Worm (Caenorhabditis elegans) whole organism, L1 larva: ENCODE measurements around the gene ogdh-1.

Source experiments
- C04F5.9 ChIP-seq: sonication (generic microtip); optimal IDR thresholded peaks from 2 replicates; lab custom pipeline; 2016; ENCODE audit warnings: missing genetic modification characterization, missing compliant biosample characterization
- C34B4.2 ChIP-seq: sonication (generic microtip); optimal IDR thresholded peaks from 2 replicates; lab custom pipeline; 2017; ENCODE audit warnings: mild to moderate bottlenecking, missing genetic modification characterization, missing compliant biosample characterization
- Y116A8C.19 ChIP-seq: sonication (generic microtip); optimal IDR thresholded peaks from 2 replicates; lab custom pipeline; 2016; ENCODE audit warnings: missing compliant biosample characterization, missing genetic modification characterization, borderline replicate concordance
- alr-1 ChIP-seq: fragments of 200-800 bp; sonication (Bioruptor generic); optimal IDR thresholded peaks from 2 replicates; lab custom pipeline; 2018; ENCODE audit warnings: borderline replicate concordance, mild to moderate bottlenecking, missing genetic modification characterization, missing compliant biosample characterization
- aly-2 ChIP-seq: fragments of 150-350 bp; optimal IDR thresholded peaks from 2 replicates; lab custom pipeline; 2014; ENCODE audit warnings: missing biosample characterization, missing genetic modification characterization
- ama-1 ChIP-seq: fragments of 150-350 bp; optimal IDR thresholded peaks from 2 replicates; lab custom pipeline; 2014
- ceh-63 ChIP-seq: fragments of 200-800 bp; sonication (Bioruptor generic); optimal IDR thresholded peaks from 2 replicates; lab custom pipeline; 2018; ENCODE audit warnings: mild to moderate bottlenecking, missing genetic modification characterization, missing compliant biosample characterization
- ceh-82 ChIP-seq, 3 experiments: fragments of 150-350 bp in 1 of 3; sonication (generic microtip) in 2 of 3; optimal IDR thresholded peaks; 2 replicates each; lab custom pipeline; 2014 to 2017; ENCODE audit warnings: missing biosample characterization in 3 of 3, missing genetic modification characterization in 3 of 3
- ceh-88 ChIP-seq: fragments of 200-800 bp; sonication (Bioruptor generic); IDR thresholded peaks from 2 replicates; pipeline ENCODE4 v1.3.6; 2022; ENCODE audit warnings: missing genetic modification characterization, missing compliant biosample characterization
- ceh-90 ChIP-seq: sonication (generic microtip); optimal IDR thresholded peaks from 2 replicates; lab custom pipeline; 2016; ENCODE audit warnings: missing genetic modification characterization, missing compliant biosample characterization
- ces-1 ChIP-seq: fragments of 150-350 bp; optimal IDR thresholded peaks from 2 replicates; lab custom pipeline; 2014; ENCODE audit warnings: missing biosample characterization, missing genetic modification reagents, missing genetic modification characterization
- dpl-1 ChIP-seq, 3 experiments: fragments of 150-350 bp in 2 of 3; sonication (generic microtip) in 1 of 3; optimal IDR thresholded peaks; 2 replicates each; lab custom pipeline; 2014 to 2017; ENCODE audit warnings: missing biosample characterization in 3 of 3, missing genetic modification characterization in 3 of 3, missing genetic modification reagents in 3 of 3
- dsc-1 ChIP-seq: sonication (generic microtip); optimal IDR thresholded peaks from 2 replicates; lab custom pipeline; 2016; ENCODE audit warnings: mild to moderate bottlenecking, missing genetic modification characterization, missing compliant biosample characterization
- efl-1 ChIP-seq, 4 experiments: fragments of 150-350 bp; optimal IDR thresholded peaks in 3 of 4; peaks in 1 of 4; 1 replicate in 1 of 4; 2 replicates in 3 of 4; lab custom pipeline; 2014; ENCODE audit warnings: missing biosample characterization in 2 of 4, missing genetic modification characterization in 2 of 4, missing genetic modification reagents in 2 of 4
- efl-3 ChIP-seq: fragments of 200-800 bp; sonication (Bioruptor generic); optimal IDR thresholded peaks from 2 replicates; lab custom pipeline; 2018; ENCODE audit warnings: mild to moderate bottlenecking, missing genetic modification characterization, missing compliant biosample characterization
- elt-2 ChIP-seq: sonication (generic microtip); optimal IDR thresholded peaks from 2 replicates; lab custom pipeline; 2016; ENCODE audit warnings: missing genetic modification characterization, mild to moderate bottlenecking, inconsistent platforms, missing compliant biosample characterization, missing genetic modification reagents
- ets-5 ChIP-seq: fragments of 200-800 bp; sonication (Bioruptor generic); IDR thresholded peaks from 2 replicates; pipeline ENCODE4 v1.3.6; 2022; ENCODE audit warnings: missing genetic modification characterization, missing compliant biosample characterization
- fkh-10 ChIP-seq: sonication (generic microtip); optimal IDR thresholded peaks from 2 replicates; lab custom pipeline; 2017; ENCODE audit warnings: missing biosample characterization, missing genetic modification reagents, missing genetic modification characterization
- fkh-4 ChIP-seq: sonication (generic microtip); optimal IDR thresholded peaks from 2 replicates; lab custom pipeline; 2016; ENCODE audit warnings: missing compliant biosample characterization, missing genetic modification characterization, borderline replicate concordance
- fos-1 ChIP-seq: fragments of 150-350 bp; optimal IDR thresholded peaks from 2 replicates; lab custom pipeline; 2014; ENCODE audit warnings: missing biosample characterization, missing genetic modification characterization
- grh-1 ChIP-seq: fragments of 200-800 bp; sonication (Bioruptor generic); IDR thresholded peaks from 2 replicates; pipeline ENCODE4 v1.3.6; 2022; ENCODE audit warnings: missing genetic modification reagents, missing genetic modification characterization, missing compliant biosample characterization
- hlh-17 ChIP-seq: fragments of 200-800 bp; sonication (Bioruptor generic); optimal IDR thresholded peaks from 2 replicates; lab custom pipeline; 2018; ENCODE audit warnings: missing genetic modification characterization, mild to moderate bottlenecking, missing compliant biosample characterization, moderate library complexity, borderline replicate concordance
- isw-1 ChIP-seq: fragments of 200-800 bp; sonication (Bioruptor generic); IDR thresholded peaks from 2 replicates; pipeline ENCODE4 v1.3.6; 2022; ENCODE audit warnings: missing genetic modification characterization, missing compliant biosample characterization
- jun-1 ChIP-seq: fragments of 150-350 bp; optimal IDR thresholded peaks from 2 replicates; lab custom pipeline; 2014; ENCODE audit warnings: missing biosample characterization, missing genetic modification reagents, missing genetic modification characterization
- lin-14 ChIP-seq: fragments of 200-800 bp; sonication (Bioruptor generic); optimal IDR thresholded peaks from 2 replicates; lab custom pipeline; 2018; ENCODE audit warnings: mild to moderate bottlenecking, missing genetic modification characterization, moderate library complexity, missing compliant biosample characterization
- lir-3 ChIP-seq: sonication (generic microtip); optimal IDR thresholded peaks from 2 replicates; lab custom pipeline; 2016; ENCODE audit warnings: mild to moderate bottlenecking, missing genetic modification characterization, moderate library complexity, missing compliant biosample characterization; ENCODE audit not compliant: poor library complexity
- lsy-2 ChIP-seq, 2 experiments: fragments of 150-350 bp; optimal IDR thresholded peaks; 2 replicates each; lab custom pipeline; 2014; ENCODE audit warnings: missing biosample characterization in 2 of 2, missing genetic modification characterization in 2 of 2
- mab-9 ChIP-seq: fragments of 200-800 bp; sonication (Bioruptor generic); IDR thresholded peaks from 2 replicates; pipeline ENCODE4 v1.3.6; 2022; ENCODE audit warnings: missing genetic modification reagents, missing genetic modification characterization, missing compliant biosample characterization
- mdl-1 ChIP-seq, 2 experiments: fragments of 150-350 bp; optimal IDR thresholded peaks; 2 replicates each; lab custom pipeline; 2014 to 2017; ENCODE audit warnings: missing biosample characterization in 2 of 2, missing genetic modification characterization in 2 of 2, inconsistent platforms in 1 of 2
- mef-2 ChIP-seq: fragments of 150-350 bp; optimal IDR thresholded peaks from 2 replicates; lab custom pipeline; 2014; ENCODE audit warnings: missing biosample characterization, missing genetic modification characterization
- nhr-12 ChIP-seq: sonication (generic microtip); optimal IDR thresholded peaks from 2 replicates; lab custom pipeline; 2017; ENCODE audit warnings: missing biosample characterization, missing genetic modification characterization
- nhr-20 ChIP-seq: sonication (generic microtip); optimal IDR thresholded peaks from 2 replicates; lab custom pipeline; 2016; ENCODE audit warnings: mild to moderate bottlenecking, missing genetic modification characterization, missing compliant biosample characterization
- nhr-47 ChIP-seq: sonication (generic microtip); optimal IDR thresholded peaks from 2 replicates; lab custom pipeline; 2016; ENCODE audit warnings: mild to moderate bottlenecking, missing genetic modification characterization, moderate library complexity, missing compliant biosample characterization
- nhr-71 ChIP-seq: sonication (generic microtip); optimal IDR thresholded peaks from 2 replicates; lab custom pipeline; 2016; ENCODE audit warnings: mild to moderate bottlenecking, missing genetic modification characterization, moderate library complexity, missing compliant biosample characterization
- nhr-77 ChIP-seq: fragments of 150-350 bp; optimal IDR thresholded peaks from 2 replicates; lab custom pipeline; 2014; ENCODE audit warnings: missing biosample characterization, missing genetic modification characterization
- nhr-84 ChIP-seq: sonication (generic microtip); optimal IDR thresholded peaks from 2 replicates; lab custom pipeline; 2017; ENCODE audit warnings: missing biosample characterization, missing genetic modification characterization
- nhr-85 ChIP-seq: sonication (generic microtip); peaks from one replicate; lab custom pipeline; 2016; ENCODE audit warnings: missing genetic modification characterization, inconsistent platforms, missing compliant biosample characterization
- pag-3 ChIP-seq: sonication (generic microtip); optimal IDR thresholded peaks from 2 replicates; lab custom pipeline; 2017; ENCODE audit warnings: missing genetic modification characterization, mild to moderate bottlenecking, missing compliant biosample characterization, antibody characterized with exemption, borderline replicate concordance; ENCODE audit not compliant: insufficient read depth
- pax-3 ChIP-seq: fragments of 200-800 bp; sonication (Bioruptor generic); optimal IDR thresholded peaks from 2 replicates; lab custom pipeline; 2018; ENCODE audit warnings: mild to moderate bottlenecking, missing genetic modification characterization, moderate library complexity, missing compliant biosample characterization
- pqm-1 ChIP-seq: sonication (generic microtip); optimal IDR thresholded peaks from 3 replicates; lab custom pipeline; 2017; ENCODE audit warnings: missing biosample characterization, missing genetic modification characterization
- rnt-1 ChIP-seq: sonication (generic microtip); optimal IDR thresholded peaks from 2 replicates; lab custom pipeline; 2016; ENCODE audit warnings: mild to moderate bottlenecking, missing genetic modification characterization, moderate library complexity, missing compliant biosample characterization
- snpc-4 ChIP-seq: fragments of 150-350 bp; optimal IDR thresholded peaks from 2 replicates; lab custom pipeline; 2014; ENCODE audit warnings: missing biosample characterization, missing genetic modification characterization
- snu-23 ChIP-seq: sonication (generic microtip); optimal IDR thresholded peaks from 2 replicates; lab custom pipeline; 2016; ENCODE audit warnings: missing genetic modification characterization, missing compliant biosample characterization
- sox-4 ChIP-seq: sonication (generic microtip); optimal IDR thresholded peaks from 2 replicates; lab custom pipeline; 2016; ENCODE audit warnings: missing genetic modification characterization, missing compliant biosample characterization
- sptf-1 ChIP-seq: fragments of 150-350 bp; optimal IDR thresholded peaks from 2 replicates; lab custom pipeline; 2014; ENCODE audit warnings: missing biosample characterization, missing genetic modification characterization
- tbx-2 ChIP-seq: sonication (generic microtip); optimal IDR thresholded peaks from 2 replicates; lab custom pipeline; 2016; ENCODE audit warnings: missing genetic modification characterization, missing compliant biosample characterization
- unc-130 ChIP-seq: fragments of 150-350 bp; optimal IDR thresholded peaks from 2 replicates; lab custom pipeline; 2017; ENCODE audit warnings: missing biosample characterization, missing genetic modification characterization, inconsistent platforms
- unc-62 ChIP-seq: fragments of 150-350 bp; optimal IDR thresholded peaks from 2 replicates; lab custom pipeline; 2014; ENCODE audit warnings: missing biosample characterization, missing genetic modification reagents, missing genetic modification characterization
- unc-98 ChIP-seq: fragments of 200-800 bp; sonication (Bioruptor generic); IDR thresholded peaks from 2 replicates; pipeline ENCODE4 v1.3.6; 2022; ENCODE audit warnings: missing genetic modification characterization, missing compliant biosample characterization
- vab-15 ChIP-seq: sonication (generic microtip); optimal IDR thresholded peaks from 2 replicates; lab custom pipeline; 2017; ENCODE audit warnings: missing genotype, mild to moderate bottlenecking, missing genetic modification characterization, missing compliant biosample characterization
- zip-4 ChIP-seq: fragments of 200-800 bp; sonication (Bioruptor generic); optimal IDR thresholded peaks from 2 replicates; lab custom pipeline; 2018; ENCODE audit warnings: mild to moderate bottlenecking, missing genetic modification characterization, moderate library complexity, missing compliant biosample characterization
- ztf-11 ChIP-seq, 2 experiments: sonication (generic microtip); optimal IDR thresholded peaks; 2 replicates each; lab custom pipeline; 2016 to 2017; ENCODE audit warnings: missing genetic modification characterization in 2 of 2, missing biosample characterization in 1 of 2, missing compliant biosample characterization in 1 of 2

The ogdh-1 gene

DNA sequence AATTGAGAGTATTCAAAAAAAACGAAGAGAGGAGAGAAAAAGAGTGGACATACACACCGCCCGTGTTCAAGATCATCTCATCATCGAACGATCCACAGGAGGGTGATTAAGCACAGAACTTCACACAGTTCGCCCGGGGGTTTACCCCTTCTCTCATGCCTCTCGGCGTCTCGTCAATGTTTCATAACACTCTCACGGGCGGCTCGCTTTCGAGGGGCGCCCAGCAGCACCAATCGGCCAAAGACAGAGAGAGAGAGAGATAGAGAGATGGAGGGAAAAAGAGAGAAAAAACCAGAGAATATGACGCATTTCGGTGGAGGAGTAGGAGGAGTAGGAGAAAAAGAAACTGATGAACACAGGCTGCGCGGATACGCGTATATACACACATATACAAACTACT is 1.4 kb upstream of the ogdh-1 start:
- TF ChIP-seq snu-23 (GFP tag; lab: Kevin White, UChicago) (peak; percentile 75), lsy-2 (tag; optimal IDR thresholded peaks at IDR 0.05; lab: Kevin White, UChicago) (peak; percentile 42 to 72), elt-2 (tag; lab: Kevin White, UChicago) (peak; percentile 3), alr-1 (tag; lab: Kevin White, UChicago) (no peak), ceh-63 (GFP tag; lab: Kevin White, UChicago) (no peak), snpc-4 (tag; lab: Kevin White, UChicago) (no peak), mdl-1 (tag; optimal IDR thresholded peaks at IDR 0.05; lab: Kevin White, UChicago) (peak in 1 of 2 experiments; percentile 42), efl-1 (optimal IDR thresholded peaks at IDR 0.05; lab: Kevin White, UChicago) (peak; percentile 47 to 59), efl-1 (GFP tag; optimal IDR thresholded peaks at IDR 0.05 in 1 of 2; lab: Kevin White, UChicago) (peak in 1 of 2 experiments; percentile 37), rnt-1 (tag; lab: Kevin White, UChicago) (peak; percentile 81), Y116A8C.19 (tag; lab: Kevin White, UChicago) (no peak), isw-1 (GFP tag; lab: Robert Waterston, UW) (no peak), mef-2 (no peak), ceh-88 (GFP tag; lab: Robert Waterston, UW) (no peak), vab-15 (no peak), aly-2 (tag; lab: Kevin White, UChicago) (no peak), dpl-1 (GFP tag; optimal IDR thresholded peaks at IDR 0.05; lab: Kevin White, UChicago) (peak; percentile 14 to 41 (median 39)), sox-4 (tag; lab: Kevin White, UChicago) (no peak), pag-3 (no peak), unc-98 (no peak), nhr-71 (peak; percentile 75), lin-14 (peak; percentile 94), sptf-1 (tag; lab: Kevin White, UChicago) (no peak), ztf-11 (tag; optimal IDR thresholded peaks at IDR 0.05; lab: Kevin White, UChicago) (no peak), nhr-47 (tag; lab: Kevin White, UChicago) (peak; percentile 64), mab-9 (GFP tag; lab: Robert Waterston, UW) (no peak), nhr-77 (tag; lab: Kevin White, UChicago) (peak; percentile 57), ceh-82 (tag; optimal IDR thresholded peaks at IDR 0.05; lab: Kevin White, UChicago) (peak; percentile 33 to 54 (median 37)), fkh-4 (no peak), ets-5 (GFP tag; lab: Robert Waterston, UW) (no peak), unc-130 (tag; lab: Kevin White, UChicago) (peak; percentile 31), ceh-90 (tag; lab: Kevin White, UChicago) (no peak), C04F5.9 (tag; lab: Kevin White, UChicago) (no peak), tbx-2 (tag; lab: Kevin White, UChicago) (peak; percentile 61), hlh-17 (GFP tag; lab: Kevin White, UChicago) (no peak), nhr-20 (tag; lab: Kevin White, UChicago) (peak; percentile 76), C34B4.2 (tag; lab: Kevin White, UChicago) (no peak), ama-1 (lab: Kevin White, UChicago) (no peak), nhr-85 (tag; lab: Kevin White, UChicago) (no peak), pax-3 (tag; lab: Kevin White, UChicago) (no peak), pqm-1 (tag; lab: Kevin White, UChicago) (no peak), fkh-10 (no peak), nhr-12 (tag; lab: Kevin White, UChicago) (no peak), grh-1 (GFP tag; lab: Robert Waterston, UW) (no peak), efl-3 (no peak), zip-4 (GFP tag; lab: Kevin White, UChicago) (peak; percentile 12), dsc-1 (tag; lab: Kevin White, UChicago) (peak; percentile 21), fos-1 (peak; percentile 24), ces-1 (GFP tag; lab: Kevin White, UChicago) (no peak), unc-62 (no peak), lir-3 (no peak), jun-1 (tag; lab: Kevin White, UChicago) (peak; percentile 28), nhr-84 (no peak)
